Worm (Caenorhabditis elegans): ENCODE data around the gene T22F3.7.

DNA sequence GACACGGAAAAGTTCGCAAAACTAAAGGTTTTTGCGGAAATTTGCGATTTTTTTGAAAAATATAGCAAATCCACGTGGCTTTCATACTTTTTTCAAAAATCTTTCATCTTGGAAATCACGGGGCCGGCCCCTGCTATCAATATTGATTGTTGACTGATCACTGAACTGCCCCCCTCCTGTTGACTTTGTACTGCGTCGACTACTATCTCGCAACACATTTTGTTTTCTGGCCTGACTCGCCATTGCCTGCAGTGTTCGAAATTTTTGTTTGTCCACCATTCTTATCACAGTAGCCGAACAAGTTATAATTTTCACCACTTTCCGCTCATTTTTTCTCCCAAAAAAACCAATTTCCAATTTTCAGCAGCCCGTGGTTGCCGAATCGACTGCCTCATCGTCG lies 19.4 kb downstream of the T22F3.7 start:
- TF ChIP-seq ama-1 (optimal IDR thresholded peaks at IDR 0.05) (no peak), sea-1 (GFP tag; conservative IDR thresholded peaks at IDR 0.05) (no peak), ceh-13 (GFP tag; optimal IDR thresholded peaks at IDR 0.05) (no peak), tbx-37 (GFP tag; conservative IDR thresholded peaks at IDR 0.05) (no peak), ceh-36 (tag; optimal IDR thresholded peaks at IDR 0.05) (no peak), tra-4 (tag; optimal IDR thresholded peaks at IDR 0.05) (no peak), hnd-1 (tag; optimal IDR thresholded peaks at IDR 0.05) (no peak), scrt-1 (GFP tag; IDR thresholded peaks at IDR 0.05) (no peak), F13C5.2 (tag; optimal IDR thresholded peaks at IDR 0.05) (no peak)
